Fruit fly (Drosophila melanogaster) whole organism, embryonic: ENCODE measurements around the gene mon2.

Source experiments
- Awh ChIP-seq: fragments of 200-800 bp; sonication (Bioruptor generic); IDR thresholded peaks from 2 replicates; pipeline ENCODE4, ENCODE4 v1.3.6; 2022; ENCODE audit warnings: missing biosample characterization, missing genetic modification characterization
- Bgb ChIP-seq: fragments of 200-800 bp; sonication (Bioruptor generic); IDR thresholded peaks from 2 replicates; pipeline ENCODE4 v1.3.6; 2022; ENCODE audit warnings: missing biosample characterization, missing genetic modification characterization; ENCODE audit not compliant: partially characterized antibody
- CG1024 ChIP-seq: fragments of 200-800 bp; sonication (Bioruptor generic); IDR thresholded peaks from 2 replicates; pipeline ENCODE4 v1.3.6; 2022; ENCODE audit warnings: missing biosample characterization, missing genetic modification characterization
- CG10462 ChIP-seq: fragments of 200-800 bp; sonication (Bioruptor generic); optimal IDR thresholded peaks from 2 replicates; lab custom pipeline; 2016; ENCODE audit warnings: missing biosample characterization, missing genetic modification characterization
- CG10979 ChIP-seq: fragments of 200-800 bp; sonication (Bioruptor generic); optimal IDR thresholded peaks from 2 replicates; lab custom pipeline; 2018; ENCODE audit warnings: missing biosample characterization, mild to moderate bottlenecking, missing genetic modification characterization, moderate library complexity
- CG11093 ChIP-seq: fragments of 200-800 bp; sonication (Bioruptor generic); IDR thresholded peaks from 3 replicates; pipeline ENCODE4 v1.3.6; 2022; ENCODE audit warnings: missing biosample characterization, missing genetic modification characterization
- CG11398 ChIP-seq: fragments of 200-800 bp; sonication (Bioruptor generic); optimal IDR thresholded peaks from 2 replicates; lab custom pipeline; 2016; ENCODE audit warnings: missing biosample characterization, missing genetic modification characterization
- CG11504 ChIP-seq: fragments of 200-800 bp; sonication (Bioruptor generic); optimal IDR thresholded peaks from 3 replicates; lab custom pipeline; 2019; ENCODE audit warnings: missing biosample characterization, mild to moderate bottlenecking, missing genetic modification characterization, moderate library complexity
- CG12659 ChIP-seq: fragments of 200-800 bp; sonication (Bioruptor generic); optimal IDR thresholded peaks from 3 replicates; lab custom pipeline; 2017; ENCODE audit warnings: mild to moderate bottlenecking, missing biosample characterization, missing genetic modification reagents, missing genetic modification characterization
- CG13775 ChIP-seq: fragments of 200-800 bp; sonication (Bioruptor generic); optimal IDR thresholded peaks from 3 replicates; lab custom pipeline; 2017; ENCODE audit warnings: missing biosample characterization, mild to moderate bottlenecking, missing genetic modification characterization
- CG14710 ChIP-seq: fragments of 200-800 bp; sonication (Bioruptor generic); optimal IDR thresholded peaks from 3 replicates; lab custom pipeline; 2019; ENCODE audit warnings: missing biosample characterization, mild to moderate bottlenecking, missing genetic modification characterization, moderate library complexity
- CG1529 ChIP-seq: fragments of 200-800 bp; sonication (Bioruptor generic); optimal IDR thresholded peaks from 3 replicates; lab custom pipeline; 2018; ENCODE audit warnings: missing biosample characterization, missing genetic modification characterization
- CG1602 ChIP-seq: fragments of 200-800 bp; sonication (Bioruptor generic); optimal IDR thresholded peaks from 3 replicates; lab custom pipeline; 2016; ENCODE audit warnings: missing biosample characterization, missing genetic modification characterization
- CG16813 ChIP-seq: fragments of 200-800 bp; sonication (Bioruptor generic); IDR thresholded peaks from 3 replicates; pipeline ENCODE4 v1.3.6; 2022; ENCODE audit warnings: missing biosample characterization, missing genetic modification characterization; ENCODE audit not compliant: partially characterized antibody
- CG16863 ChIP-seq: fragments of 200-800 bp; sonication (Bioruptor generic); optimal IDR thresholded peaks from 3 replicates; lab custom pipeline; 2016; ENCODE audit warnings: missing biosample characterization, missing genetic modification characterization
- CG17359 ChIP-seq: fragments of 200-800 bp; sonication (Bioruptor generic); optimal IDR thresholded peaks from 3 replicates; lab custom pipeline; 2018; ENCODE audit warnings: missing biosample characterization, mild to moderate bottlenecking, missing genetic modification characterization, moderate library complexity
- CG17568 ChIP-seq: fragments of 200-800 bp; sonication (Bioruptor generic); optimal IDR thresholded peaks from 2 replicates; lab custom pipeline; 2018; ENCODE audit warnings: missing biosample characterization, mild to moderate bottlenecking, missing genetic modification characterization, moderate library complexity
- CG17829 ChIP-seq: fragments of 200-800 bp; optimal IDR thresholded peaks from 2 replicates; lab custom pipeline; 2019; ENCODE audit warnings: missing biosample characterization, mild to moderate bottlenecking, missing genetic modification characterization, moderate library complexity
- CG2129 ChIP-seq: fragments of 200-800 bp; sonication (Bioruptor generic); IDR thresholded peaks from 2 replicates; pipeline ENCODE4 v1.3.6; 2022; ENCODE audit warnings: missing biosample characterization, missing genetic modification characterization; ENCODE audit not compliant: partially characterized antibody
- CG30403 ChIP-seq: fragments of 200-800 bp; sonication (Bioruptor generic); optimal IDR thresholded peaks from 3 replicates; lab custom pipeline; 2016; ENCODE audit warnings: missing biosample characterization, missing genetic modification characterization
- CG33213 ChIP-seq: fragments of 200-800 bp; sonication (Bioruptor generic); optimal IDR thresholded peaks from 3 replicates; lab custom pipeline; 2016; ENCODE audit warnings: missing biosample characterization, missing genetic modification characterization
- CG4730 ChIP-seq: fragments of 200-800 bp; sonication (Bioruptor generic); IDR thresholded peaks from 2 replicates; pipeline ENCODE4 v1.3.6; 2022; ENCODE audit warnings: missing biosample characterization, missing genetic modification characterization
- CG6765 ChIP-seq: fragments of 200-800 bp; sonication (Bioruptor generic); optimal IDR thresholded peaks from 3 replicates; lab custom pipeline; 2017; ENCODE audit warnings: missing biosample characterization, mild to moderate bottlenecking, missing genetic modification characterization
- CG7963 ChIP-seq: fragments of 200-800 bp; sonication (Bioruptor generic); IDR thresholded peaks from 3 replicates; pipeline ENCODE4 v1.3.6; 2022; ENCODE audit warnings: missing biosample characterization, missing genetic modification characterization; ENCODE audit not compliant: partially characterized antibody
- CG9215 ChIP-seq: fragments of 200-800 bp; sonication (Bioruptor generic); IDR thresholded peaks from 2 replicates; pipeline ENCODE4 v1.3.6; 2022; ENCODE audit warnings: missing biosample characterization, missing genetic modification characterization
- CG9437 ChIP-seq: fragments of 200-800 bp; sonication (Bioruptor generic); optimal IDR thresholded peaks from 2 replicates; lab custom pipeline; 2018; ENCODE audit warnings: missing biosample characterization, mild to moderate bottlenecking, missing genetic modification characterization
- CG9932 ChIP-seq: fragments of 200-800 bp; sonication (Bioruptor generic); IDR thresholded peaks from 2 replicates; pipeline ENCODE4 v1.3.6; 2022; ENCODE audit warnings: missing biosample characterization, missing genetic modification characterization
- CTCF ChIP-seq: fragments of 200-800 bp; sonication (Bioruptor generic); optimal IDR thresholded peaks from 2 replicates; lab custom pipeline; 2017; ENCODE audit warnings: missing biosample characterization, mild to moderate bottlenecking, missing genetic modification characterization, moderate library complexity
- Doc3 ChIP-seq: fragments of 200-800 bp; sonication (Bioruptor generic); IDR thresholded peaks from 3 replicates; pipeline ENCODE4 v1.3.6; 2022; ENCODE audit warnings: missing biosample characterization, missing genetic modification characterization; ENCODE audit not compliant: partially characterized antibody
- Drgx ChIP-seq: fragments of 200-800 bp; sonication (Bioruptor generic); IDR thresholded peaks from 2 replicates; pipeline ENCODE4 v1.3.6; 2022; ENCODE audit warnings: missing biosample characterization, missing genetic modification characterization
- HHEX ChIP-seq: fragments of 200-800 bp; sonication (Bioruptor generic); optimal IDR thresholded peaks from 3 replicates; lab custom pipeline; 2017; ENCODE audit warnings: missing biosample characterization, mild to moderate bottlenecking, missing genetic modification characterization, missing genetic modification reagents
- Hey ChIP-seq: fragments of 200-800 bp; sonication (Bioruptor generic); optimal IDR thresholded peaks from 3 replicates; lab custom pipeline; 2018; ENCODE audit warnings: missing biosample characterization, mild to moderate bottlenecking, missing genetic modification characterization
- Hmr ChIP-seq: fragments of 200-800 bp; sonication (Bioruptor generic); optimal IDR thresholded peaks from 3 replicates; lab custom pipeline; 2017; ENCODE audit warnings: mild to moderate bottlenecking, missing biosample characterization, missing genetic modification reagents, missing genetic modification characterization
- Hr51 ChIP-seq, 2 experiments: fragments of 200-800 bp; sonication (Bioruptor generic); optimal IDR thresholded peaks; 2 replicates in 1 of 2; 3 replicates in 1 of 2; lab custom pipeline; 2016 to 2018; ENCODE audit warnings: missing biosample characterization in 2 of 2, missing genetic modification characterization in 2 of 2, mild to moderate bottlenecking in 1 of 2, moderate library complexity in 1 of 2
- MBD-R2 ChIP-seq: fragments of 200-800 bp; sonication (Bioruptor generic); IDR thresholded peaks from 2 replicates; pipeline ENCODE4 v1.3.6; 2022; ENCODE audit warnings: missing biosample characterization, missing genetic modification characterization
- Neu2 ChIP-seq: fragments of 200-800 bp; sonication (Bioruptor generic); optimal IDR thresholded peaks from 3 replicates; lab custom pipeline; 2016; ENCODE audit warnings: missing biosample characterization, missing genetic modification characterization, borderline replicate concordance
- az2 ChIP-seq: fragments of 200-800 bp; sonication (Bioruptor generic); optimal IDR thresholded peaks from 3 replicates; lab custom pipeline; 2016; ENCODE audit warnings: missing biosample characterization, missing genetic modification characterization
- bab2 ChIP-seq: fragments of 200-800 bp; sonication (Bioruptor generic); optimal IDR thresholded peaks from 2 replicates; lab custom pipeline; 2016; ENCODE audit warnings: missing biosample characterization, missing genetic modification characterization
- cato ChIP-seq: fragments of 200-800 bp; sonication (Bioruptor generic); optimal IDR thresholded peaks from 2 replicates; lab custom pipeline; 2016; ENCODE audit warnings: missing biosample characterization, missing genetic modification characterization, borderline replicate concordance
- caup ChIP-seq: fragments of 200-800 bp; sonication (Bioruptor generic); optimal IDR thresholded peaks from 3 replicates; lab custom pipeline; 2017; ENCODE audit warnings: missing biosample characterization, mild to moderate bottlenecking, missing genetic modification characterization, moderate library complexity; ENCODE audit not compliant: severe bottlenecking
- chif ChIP-seq, 2 experiments: fragments of 200-800 bp; sonication (Bioruptor generic); optimal IDR thresholded peaks; 3 replicates each; lab custom pipeline; 2016; ENCODE audit warnings: missing biosample characterization in 2 of 2, missing genetic modification characterization in 2 of 2
- klu ChIP-seq: fragments of 200-800 bp; sonication (Bioruptor generic); IDR thresholded peaks from 2 replicates; pipeline ENCODE4 v1.3.6; 2022; ENCODE audit warnings: missing biosample characterization, missing genetic modification characterization
- lola ChIP-seq, 3 experiments: fragments of >200 bp in 2 of 3; fragments of 200-800 bp in 1 of 3; sonication (Bioruptor generic) in 1 of 3; optimal IDR thresholded peaks; 2 replicates each; lab custom pipeline; 2017 to 2019; ENCODE audit warnings: missing biosample characterization in 3 of 3, missing genetic modification characterization in 3 of 3, mild to moderate bottlenecking in 1 of 3, moderate library complexity in 1 of 3
- pnt ChIP-seq: fragments of 200-800 bp; sonication (Bioruptor generic); optimal IDR thresholded peaks from 3 replicates; lab custom pipeline; 2016; ENCODE audit warnings: missing biosample characterization, missing genetic modification characterization
- row ChIP-seq: fragments of 200-800 bp; sonication (Bioruptor generic); IDR thresholded peaks from 3 replicates; pipeline ENCODE4 v1.3.6; 2022; ENCODE audit warnings: missing biosample characterization, missing genetic modification characterization
- run ChIP-seq: fragments of 200-800 bp; sonication (Bioruptor generic); optimal IDR thresholded peaks from 3 replicates; lab custom pipeline; 2018; ENCODE audit warnings: missing biosample characterization, mild to moderate bottlenecking, missing genetic modification characterization
- sqz ChIP-seq: fragments of 200-800 bp; sonication (Bioruptor generic); optimal IDR thresholded peaks from 3 replicates; lab custom pipeline; 2018; ENCODE audit warnings: missing biosample characterization, mild to moderate bottlenecking, missing genetic modification characterization
- tup ChIP-seq: fragments of 200-800 bp; sonication (Bioruptor generic); optimal IDR thresholded peaks from 2 replicates; lab custom pipeline; 2016; ENCODE audit warnings: missing biosample characterization, mild to moderate bottlenecking, missing genetic modification characterization, moderate library complexity
- unc-4 ChIP-seq: fragments of 200-800 bp; sonication (Bioruptor generic); IDR thresholded peaks from 2 replicates; pipeline ENCODE4 v1.3.6; 2022; ENCODE audit warnings: missing biosample characterization, missing genetic modification characterization; ENCODE audit not compliant: partially characterized antibody
- z ChIP-seq: fragments of 200-800 bp; sonication (Bioruptor generic); IDR thresholded peaks from 3 replicates; pipeline ENCODE4 v1.3.6; 2022; ENCODE audit warnings: missing biosample characterization, missing genetic modification characterization

Gene mon2

dm6 chr2L:8080645-8081044, 43.2 kb downstream of the mon2 start (continued):
- TF ChIP-seq CG9932: no peak
- no peak for TF ChIP-seq CG16863 (GFP tag; lab: Kevin White, UChicago)
- TF ChIP-seq CG1024 (GFP tag; lab: Robert Waterston, UW): no peak
- peak; percentile 44 for TF ChIP-seq run (tag; lab: Kevin White, UChicago)
- peak; percentile 33 for TF ChIP-seq CG12659 (GFP tag; lab: Kevin White, UChicago)
- peak; percentile 16 for TF ChIP-seq CG17359 (tag; lab: Kevin White, UChicago)
- no peak for TF ChIP-seq caup (GFP tag; lab: Kevin White, UChicago)
- TF ChIP-seq CG9437 (GFP tag; lab: Kevin White, UChicago): peak; percentile 8
- TF ChIP-seq az2 (GFP tag; lab: Kevin White, UChicago): peak; percentile 5
- TF ChIP-seq Bgb: no peak
- peak; percentile 31 for TF ChIP-seq CG14710 (tag; lab: Kevin White, UChicago)

- TF ChIP-seq Hr51 (GFP tag; optimal IDR thresholded peaks at IDR 0.05; lab: Kevin White, UChicago) (no peak), chif (GFP tag; optimal IDR thresholded peaks at IDR 0.05; lab: Kevin White, UChicago) (no peak), CTCF (GFP tag; lab: Kevin White, UChicago) (no peak), CG6765 (GFP tag; lab: Kevin White, UChicago) (no peak), CG10979 (tag; lab: Kevin White, UChicago) (peak; percentile 15), CG11093 (GFP tag; lab: Robert Waterston, UW) (no peak), MBD-R2 (GFP tag; lab: Robert Waterston, UW) (peak; percentile 94), HHEX (GFP tag; lab: Kevin White, UChicago) (no peak), CG17568 (GFP tag; lab: Kevin White, UChicago) (no peak), CG1602 (no peak), CG1529 (GFP tag; lab: Kevin White, UChicago) (no peak), klu (GFP tag; lab: Robert Waterston, UW) (no peak), z (GFP tag; lab: Robert Waterston, UW) (no peak; the same call in 2 of the 3 replicates), CG11398 (GFP tag; lab: Kevin White, UChicago) (no peak), CG7963 (GFP tag; lab: Robert Waterston, UW) (no peak), CG13775 (GFP tag; lab: Kevin White, UChicago) (no peak), cato (GFP tag; lab: Kevin White, UChicago) (no peak), row (peak; percentile 17; the same call in 1 of the 3 replicates), pnt (no peak), lola (GFP tag; optimal IDR thresholded peaks at IDR 0.05; lab: Kevin White, UChicago) (no peak), Awh (no peak), Drgx (GFP tag; lab: Robert Waterston, UW) (no peak), tup (GFP tag; lab: Kevin White, UChicago) (no peak), unc-4 (GFP tag; lab: Robert Waterston, UW) (no peak), bab2 (no peak), CG30403 (no peak), Doc3 (GFP tag; lab: Robert Waterston, UW) (no peak; the same call in 1 of the 3 replicates), CG11504 (tag; lab: Kevin White, UChicago) (no peak), CG9215 (GFP tag; lab: Robert Waterston, UW) (no peak), CG10462 (GFP tag; lab: Kevin White, UChicago) (no peak), sqz (no peak), Hey (tag; lab: Kevin White, UChicago) (no peak), Neu2 (GFP tag; lab: Kevin White, UChicago) (no peak), Hmr (GFP tag; lab: Kevin White, UChicago) (no peak), CG17829 (tag; lab: Kevin White, UChicago) (no peak), CG16813 (no peak), CG2129 (GFP tag; lab: Robert Waterston, UW) (no peak), CG4730 (GFP tag; lab: Robert Waterston, UW) (no peak), CG33213 (GFP tag; lab: Kevin White, UChicago) (no peak)
Observed at dm6 chr2L:8072692-8073091, 51.1 kb downstream of the mon2 start, which contains the start of the genes MED20 and Trf. Gene MED20 (minus strand): TSS chr2L:8072848. Gene Trf (plus strand): TSS chr2L:8072895.
